Worm (Caenorhabditis elegans) whole organism, L2 larva: ENCODE data around the gene C46F9.5.

Source experiments
- ama-1 ChIP-seq: fragments of 150-350 bp; optimal IDR thresholded peaks from 2 replicates; lab custom pipeline; 2018; ENCODE audit warnings: inconsistent platforms
- fos-1 ChIP-seq: fragments of 150-350 bp; optimal IDR thresholded peaks from 2 replicates; lab custom pipeline; 2014; ENCODE audit warnings: missing biosample characterization, missing genetic modification characterization
- lin-11 ChIP-seq: fragments of 150-350 bp; sonication (generic microtip); optimal IDR thresholded peaks from 2 replicates; lab custom pipeline; 2014; ENCODE audit warnings: missing biosample characterization, missing genetic modification characterization, inconsistent platforms, mixed read lengths
- nhr-11 ChIP-seq: fragments of 150-350 bp; optimal IDR thresholded peaks from 2 replicates; lab custom pipeline; 2014; ENCODE audit warnings: missing biosample characterization, missing genetic modification characterization
- nhr-6 ChIP-seq: fragments of 150-350 bp; optimal IDR thresholded peaks from 2 replicates; lab custom pipeline; 2014; ENCODE audit warnings: missing biosample characterization, missing genetic modification characterization
- sem-4 ChIP-seq: fragments of 150-350 bp; optimal IDR thresholded peaks from 2 replicates; lab custom pipeline; 2014; ENCODE audit warnings: missing biosample characterization, missing genetic modification reagents, missing genetic modification characterization
- snpc-4 ChIP-seq: fragments of 150-350 bp; optimal IDR thresholded peaks from 2 replicates; lab custom pipeline; 2014; ENCODE audit warnings: missing biosample characterization, missing genetic modification characterization
- unc-62 ChIP-seq: fragments of 150-350 bp; optimal IDR thresholded peaks from 2 replicates; lab custom pipeline; 2014; ENCODE audit warnings: missing biosample characterization, missing genetic modification reagents, missing genetic modification characterization
- ztf-11 ChIP-seq: sonication (generic microtip); optimal IDR thresholded peaks from 2 replicates; lab custom pipeline; 2017; ENCODE audit warnings: missing biosample characterization, missing genetic modification characterization

DNA sequence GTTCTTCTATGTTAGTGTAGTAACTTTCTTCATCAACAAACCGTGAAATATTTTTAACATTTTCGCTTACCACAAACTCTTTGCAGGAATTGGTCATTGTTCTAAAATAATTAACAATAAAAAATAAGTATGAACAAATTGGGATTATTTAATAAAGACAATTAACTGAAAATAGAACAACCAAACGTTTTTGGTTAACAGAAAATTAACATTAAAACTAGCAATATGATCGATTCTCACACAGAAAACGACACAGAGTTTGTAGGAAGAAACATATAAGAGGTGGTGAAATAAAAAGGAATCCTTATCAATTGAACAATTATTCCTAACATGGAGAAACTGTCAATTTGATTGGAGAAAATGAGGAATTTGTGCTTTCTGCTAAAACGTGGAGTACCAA lies 16.7 kb upstream of the C46F9.5 start, which contains the start of gene math-16:
- TF ChIP-seq fos-1 (tag; lab: Kevin White, UChicago): no peak
- no peak for TF ChIP-seq ama-1 (lab: Kevin White, UChicago)
- TF ChIP-seq unc-62 (GFP tag; lab: Kevin White, UChicago): no peak
- no peak for TF ChIP-seq ztf-11 (tag; lab: Kevin White, UChicago)
- TF ChIP-seq nhr-6 (tag; lab: Kevin White, UChicago): no peak
- TF ChIP-seq lin-11 (tag; lab: Kevin White, UChicago): no peak
- no peak for TF ChIP-seq snpc-4
- TF ChIP-seq sem-4 (tag; lab: Kevin White, UChicago): no peak
- TF ChIP-seq nhr-11 (tag; lab: Kevin White, UChicago): no peak
